Fruit fly (Drosophila melanogaster) whole organism, embryonic: Measurements from ENCODE around the gene robl62A.

Experiments
- C15 ChIP-seq: fragments of 200-800 bp; sonication (Bioruptor generic); IDR thresholded peaks from 3 replicates; pipeline ENCODE4 v1.3.6; 2022; ENCODE audit warnings: missing biosample characterization, missing genetic modification characterization
- CG10274 ChIP-seq: fragments of 200-800 bp; sonication (Bioruptor generic); optimal IDR thresholded peaks from 3 replicates; lab custom pipeline; 2017; ENCODE audit warnings: missing biosample characterization, mild to moderate bottlenecking, missing genetic modification characterization
- CG10462 ChIP-seq: fragments of 200-800 bp; sonication (Bioruptor generic); optimal IDR thresholded peaks from 2 replicates; lab custom pipeline; 2016; ENCODE audit warnings: missing biosample characterization, missing genetic modification characterization
- CG11695 ChIP-seq: fragments of 200-800 bp; sonication (Bioruptor generic); IDR thresholded peaks from 3 replicates; pipeline ENCODE4 v1.3.6; 2022; ENCODE audit warnings: missing biosample characterization, missing genetic modification characterization
- CG1233 ChIP-seq: fragments of 200-800 bp; sonication (Bioruptor generic); optimal IDR thresholded peaks from 4 replicates; lab custom pipeline; 2018; ENCODE audit warnings: missing biosample characterization, mild to moderate bottlenecking, missing genetic modification characterization
- CG15011 ChIP-seq: fragments of 200-800 bp; sonication (Bioruptor generic); optimal IDR thresholded peaks from 3 replicates; lab custom pipeline; 2018; ENCODE audit warnings: missing biosample characterization, mild to moderate bottlenecking, missing genetic modification characterization
- CG16813 ChIP-seq: fragments of 200-800 bp; sonication (Bioruptor generic); IDR thresholded peaks from 3 replicates; pipeline ENCODE4 v1.3.6; 2022; ENCODE audit warnings: missing biosample characterization, missing genetic modification characterization; ENCODE audit not compliant: partially characterized antibody
- CG1792 ChIP-seq: fragments of 200-800 bp; sonication (Bioruptor generic); optimal IDR thresholded peaks from 2 replicates; lab custom pipeline; 2016; ENCODE audit warnings: missing biosample characterization, missing genetic modification characterization
- CG18476 ChIP-seq: fragments of 200-800 bp; sonication (Bioruptor generic); optimal IDR thresholded peaks from 2 replicates; lab custom pipeline; 2016; ENCODE audit warnings: missing biosample characterization, mild to moderate bottlenecking, missing genetic modification characterization
- CG2202 ChIP-seq: fragments of 200-800 bp; sonication (Bioruptor generic); optimal IDR thresholded peaks from 2 replicates; lab custom pipeline; 2018; ENCODE audit warnings: missing biosample characterization, mild to moderate bottlenecking, missing genetic modification characterization
- CG31224 ChIP-seq: fragments of 200-800 bp; sonication (Bioruptor generic); IDR thresholded peaks from 2 replicates; pipeline ENCODE4 v1.3.6; 2022; ENCODE audit warnings: missing biosample characterization, missing genetic modification characterization
- CG3163 ChIP-seq: fragments of 200-800 bp; sonication (Bioruptor generic); optimal IDR thresholded peaks from 3 replicates; lab custom pipeline; 2016; ENCODE audit warnings: missing biosample characterization, missing genetic modification characterization
- CG32532 ChIP-seq: fragments of 200-800 bp; sonication (Bioruptor generic); IDR thresholded peaks from 2 replicates; pipeline ENCODE4 v1.3.6; 2022; ENCODE audit warnings: missing biosample characterization, missing genetic modification characterization
- CG3281 ChIP-seq: fragments of 200-800 bp; sonication (Bioruptor generic); optimal IDR thresholded peaks from 3 replicates; lab custom pipeline; 2017; ENCODE audit warnings: missing biosample characterization, mild to moderate bottlenecking, missing genetic modification characterization
- CG3726 ChIP-seq: fragments of 200-800 bp; sonication (Bioruptor generic); IDR thresholded peaks from 3 replicates; pipeline ENCODE4, ENCODE4 v1.3.6; 2022; ENCODE audit warnings: missing biosample characterization, missing genetic modification characterization
- CG4282 ChIP-seq: fragments of 200-800 bp; sonication (Bioruptor generic); optimal IDR thresholded peaks from 2 replicates; lab custom pipeline; 2016; ENCODE audit warnings: missing biosample characterization, missing genetic modification characterization
- CG5953 ChIP-seq: fragments of 200-800 bp; sonication (Bioruptor generic); IDR thresholded peaks from 2 replicates; pipeline ENCODE4 v1.3.6; 2022; ENCODE audit warnings: missing biosample characterization, missing genetic modification characterization
- CG6813 ChIP-seq: fragments of 200-800 bp; sonication (Bioruptor generic); optimal IDR thresholded peaks from 2 replicates; lab custom pipeline; 2017; ENCODE audit warnings: missing biosample characterization, missing genetic modification characterization, mild to moderate bottlenecking, moderate library complexity, missing genetic modification reagents
- CG7271 ChIP-seq: fragments of 200-800 bp; sonication (Bioruptor generic); optimal IDR thresholded peaks from 2 replicates; lab custom pipeline; 2018; ENCODE audit warnings: missing biosample characterization, mild to moderate bottlenecking, missing genetic modification characterization, moderate library complexity
- CG9817 ChIP-seq: fragments of 200-800 bp; sonication (Bioruptor generic); optimal IDR thresholded peaks from 2 replicates; lab custom pipeline; 2018; ENCODE audit warnings: missing biosample characterization, mild to moderate bottlenecking, missing genetic modification characterization, moderate library complexity
- Dek ChIP-seq: fragments of 200-800 bp; sonication (Bioruptor generic); optimal IDR thresholded peaks from 3 replicates; lab custom pipeline; 2019; ENCODE audit warnings: missing biosample characterization, mild to moderate bottlenecking, missing genetic modification characterization, moderate library complexity
- E2f1 ChIP-seq: fragments of 200-800 bp; sonication (Bioruptor generic); IDR thresholded peaks from 2 replicates; pipeline ENCODE4 v1.3.6; 2022; ENCODE audit warnings: missing biosample characterization, missing genetic modification characterization
- Gug ChIP-seq: fragments of 200-800 bp; sonication (Bioruptor generic); IDR thresholded peaks from 4 replicates; pipeline ENCODE4 v1.3.6; 2022; ENCODE audit warnings: missing biosample characterization, missing genetic modification characterization
- Pdp1 ChIP-seq, 2 experiments: fragments of 200-800 bp; sonication (Bioruptor generic); optimal IDR thresholded peaks; 3 replicates each; lab custom pipeline; 2016; ENCODE audit warnings: missing biosample characterization in 2 of 2, missing genetic modification characterization in 2 of 2, mild to moderate bottlenecking in 1 of 2, moderate library complexity in 1 of 2
- Side ChIP-seq: fragments of 200-800 bp; sonication (Bioruptor generic); optimal IDR thresholded peaks from 2 replicates; lab custom pipeline; 2016; ENCODE audit warnings: missing biosample characterization, missing genetic modification characterization
- Six4 ChIP-seq: fragments of 200-800 bp; sonication (Bioruptor generic); optimal IDR thresholded peaks from 2 replicates; lab custom pipeline; 2016; ENCODE audit warnings: missing biosample characterization, missing genetic modification characterization
- TFAM ChIP-seq: fragments of 200-800 bp; sonication (Bioruptor generic); optimal IDR thresholded peaks from 2 replicates; lab custom pipeline; 2017; ENCODE audit warnings: missing biosample characterization, missing genetic modification characterization, inconsistent platforms
- ap ChIP-seq: fragments of 200-800 bp; sonication (Bioruptor generic); IDR thresholded peaks from 2 replicates; pipeline ENCODE4 v1.3.6; 2022; ENCODE audit warnings: missing biosample characterization, missing genetic modification characterization
- bigmax ChIP-seq: fragments of 200-800 bp; sonication (Bioruptor generic); optimal IDR thresholded peaks from 2 replicates; lab custom pipeline; 2018; ENCODE audit warnings: missing biosample characterization, mild to moderate bottlenecking, missing genetic modification characterization
- cas ChIP-seq: fragments of 200-800 bp; sonication (Bioruptor generic); IDR thresholded peaks from 2 replicates; pipeline ENCODE4 v1.3.6; 2022; ENCODE audit warnings: missing biosample characterization, missing genetic modification characterization
- chm ChIP-seq: fragments of 200-800 bp; sonication (Bioruptor generic); IDR thresholded peaks from 2 replicates; pipeline ENCODE4 v1.3.6; 2022; ENCODE audit warnings: missing biosample characterization, missing genetic modification characterization
- disco-r ChIP-seq: fragments of 200-800 bp; sonication (Bioruptor generic); optimal IDR thresholded peaks from 2 replicates; lab custom pipeline; 2016; ENCODE audit warnings: missing biosample characterization, missing genetic modification characterization
- dysf ChIP-seq: fragments of 200-800 bp; sonication (Bioruptor generic); IDR thresholded peaks from 3 replicates; pipeline ENCODE4 v1.3.6; 2022; ENCODE audit warnings: missing biosample characterization, missing genetic modification characterization
- fd96Cb ChIP-seq: fragments of 200-800 bp; sonication (Bioruptor generic); optimal IDR thresholded peaks from 2 replicates; lab custom pipeline; 2018; ENCODE audit warnings: missing biosample characterization, mild to moderate bottlenecking, missing genetic modification characterization, moderate library complexity
- ftz-f1 ChIP-seq: fragments of 200-800 bp; sonication (Bioruptor generic); optimal IDR thresholded peaks from 2 replicates; lab custom pipeline; 2016; ENCODE audit warnings: missing biosample characterization, missing genetic modification characterization
- fu2 ChIP-seq: fragments of 200-800 bp; sonication (Bioruptor generic); optimal IDR thresholded peaks from 2 replicates; lab custom pipeline; 2016; ENCODE audit warnings: missing biosample characterization, missing genetic modification characterization
- insv ChIP-seq, 2 experiments: fragments of 200-800 bp; sonication (Bioruptor generic); optimal IDR thresholded peaks; 3 replicates each; lab custom pipeline; 2016 to 2018; ENCODE audit warnings: missing biosample characterization in 2 of 2, missing genetic modification characterization in 2 of 2
- inv ChIP-seq: fragments of 200-800 bp; sonication (Bioruptor generic); IDR thresholded peaks from 2 replicates; pipeline ENCODE4 v1.3.6; 2022; ENCODE audit warnings: missing biosample characterization, missing genetic modification characterization; ENCODE audit not compliant: partially characterized antibody
- luna ChIP-seq: fragments of 200-800 bp; sonication (Bioruptor generic); optimal IDR thresholded peaks from 2 replicates; lab custom pipeline; 2016; ENCODE audit warnings: missing biosample characterization, missing genetic modification characterization
- pan ChIP-seq, 4 experiments: fragments of >200 bp in 3 of 4; fragments of 200-800 bp in 1 of 4; sonication (Bioruptor generic) in 1 of 4; optimal IDR thresholded peaks in 3 of 4; IDR thresholded peaks in 1 of 4; 2 replicates each; pipeline versions ENCODE4 v1.3.6 to Lab custom; 2017 to 2022; ENCODE audit warnings: missing biosample characterization in 2 of 4, missing genetic modification characterization in 2 of 4, mixed read lengths in 1 of 4
- row ChIP-seq: fragments of 200-800 bp; sonication (Bioruptor generic); IDR thresholded peaks from 3 replicates; pipeline ENCODE4 v1.3.6; 2022; ENCODE audit warnings: missing biosample characterization, missing genetic modification characterization
- sd ChIP-seq: fragments of 200-800 bp; sonication (Bioruptor generic); optimal IDR thresholded peaks from 3 replicates; lab custom pipeline; 2018; ENCODE audit warnings: missing biosample characterization, mild to moderate bottlenecking, missing genetic modification characterization, moderate library complexity
- sens ChIP-seq: fragments of 200-800 bp; sonication (Bioruptor generic); peaks from one replicate; lab custom pipeline; 2016; ENCODE audit warnings: missing biosample characterization, missing genetic modification characterization
- ssp ChIP-seq: fragments of 200-800 bp; sonication (Bioruptor generic); IDR thresholded peaks from 2 replicates; pipeline ENCODE4 v1.3.6; 2022; ENCODE audit warnings: missing biosample characterization, missing genetic modification characterization
- tna ChIP-seq: fragments of 200-800 bp; sonication (Bioruptor generic); IDR thresholded peaks from 2 replicates; pipeline ENCODE4 v1.3.6; 2022; ENCODE audit warnings: missing biosample characterization, missing genetic modification characterization; ENCODE audit not compliant: partially characterized antibody
- ttk ChIP-seq: fragments of 200-800 bp; sonication (Bioruptor generic); IDR thresholded peaks from 2 replicates; pipeline ENCODE4 v2.1.2; 2022; ENCODE audit warnings: missing biosample characterization, missing genetic modification characterization
- twi ChIP-seq: fragments of 200-800 bp; optimal IDR thresholded peaks from 2 replicates; lab custom pipeline; 2019; ENCODE audit warnings: missing biosample characterization, mild to moderate bottlenecking, missing genetic modification characterization, moderate library complexity
- unpg ChIP-seq: fragments of 200-800 bp; sonication (Bioruptor generic); optimal IDR thresholded peaks from 3 replicates; lab custom pipeline; 2018; ENCODE audit warnings: missing biosample characterization, mild to moderate bottlenecking, missing genetic modification characterization, moderate library complexity
- zfh1 ChIP-seq: fragments of 200-800 bp; sonication (Bioruptor generic); IDR thresholded peaks from 3 replicates; pipeline ENCODE4 v1.3.6; 2022; ENCODE audit warnings: missing biosample characterization, missing genetic modification characterization

robl62A gene

dm6 chr3L:1478998-1479680, 1.7 kb downstream of the robl62A start (continued):
- TF ChIP-seq ftz-f1 (GFP tag; lab: Kevin White, UChicago) (no peak), Dek (no peak), row (GFP tag; lab: Robert Waterston, UW) (peak; percentile 75), Gug (GFP tag; lab: Robert Waterston, UW) (peak; percentile 40; the same call in 2 of the 4 replicates), fu2 (no peak), insv (GFP tag; optimal IDR thresholded peaks at IDR 0.05; lab: Kevin White, UChicago) (no peak), CG11695 (GFP tag; lab: Robert Waterston, UW) (peak; percentile 83), CG31224 (GFP tag; lab: Robert Waterston, UW) (no peak), CG1233 (GFP tag; lab: Kevin White, UChicago) (peak; percentile 63), CG5953 (GFP tag; lab: Robert Waterston, UW) (no peak), tna (GFP tag; lab: Robert Waterston, UW) (no peak), pan (optimal IDR thresholded peaks at IDR 0.05; lab: Kevin White, UChicago) (peak in 1 of 2 experiments; percentile 7), pan (GFP tag; optimal IDR thresholded peaks at IDR 0.05 in 1 of 2, IDR thresholded peaks at IDR 0.05 in 1 of 2) (peak in 1 of 2 experiments; percentile 72), CG15011 (GFP tag; lab: Kevin White, UChicago) (no peak), chm (GFP tag; lab: Robert Waterston, UW) (peak; percentile 66; the same call in 1 of the 2 replicates), inv (GFP tag; lab: Robert Waterston, UW) (no peak), luna (GFP tag; lab: Kevin White, UChicago) (no peak), CG6813 (peak; percentile 45), Six4 (GFP tag; lab: Kevin White, UChicago) (peak; percentile 13), ssp (peak; percentile 60), CG32532 (GFP tag; lab: Robert Waterston, UW) (peak; percentile 39; the same call in 1 of the 2 replicates), bigmax (GFP tag; lab: Kevin White, UChicago) (no peak), CG7271 (tag; lab: Kevin White, UChicago) (peak; percentile 98), sd (tag; lab: Kevin White, UChicago) (no peak), ap (GFP tag; lab: Robert Waterston, UW) (peak; percentile 76; the same call in 1 of the 2 replicates), dysf (GFP tag; lab: Robert Waterston, UW) (peak; percentile 60; the same call in 1 of the 3 replicates), unpg (GFP tag; lab: Kevin White, UChicago) (peak; percentile 62), Pdp1 (GFP tag; optimal IDR thresholded peaks at IDR 0.05; lab: Kevin White, UChicago) (peak in 1 of 2 experiments; percentile 67), CG1792 (GFP tag; lab: Kevin White, UChicago) (no peak), zfh1 (GFP tag; lab: Robert Waterston, UW) (peak; percentile 95), cas (no peak), E2f1 (peak; percentile 56), CG3281 (GFP tag; lab: Kevin White, UChicago) (no peak), CG10274 (GFP tag; lab: Kevin White, UChicago) (no peak), CG3163 (GFP tag; lab: Kevin White, UChicago) (no peak), C15 (GFP tag; lab: Robert Waterston, UW) (no peak), TFAM (GFP tag; lab: Kevin White, UChicago) (no peak), CG3726 (peak; percentile 73; the same call in 2 of the 3 replicates), fd96Cb (peak; percentile 41), CG4282 (GFP tag; lab: Kevin White, UChicago) (no peak), twi (tag; lab: Kevin White, UChicago) (peak; percentile 68), ttk (GFP tag; lab: Robert Waterston, UW) (peak; percentile 59), CG16813 (GFP tag; lab: Robert Waterston, UW) (no peak), CG10462 (peak; percentile 76), sens (GFP tag; lab: Kevin White, UChicago) (peak; percentile 89), CG18476 (GFP tag; lab: Kevin White, UChicago) (peak; percentile 35), disco-r (GFP tag; lab: Kevin White, UChicago) (peak; percentile 38), CG2202 (tag; lab: Kevin White, UChicago) (peak; percentile 58), CG9817 (tag; lab: Kevin White, UChicago) (no peak), Side (peak; percentile 68)
